Worm (Caenorhabditis elegans) whole organism, mixed stage, embryonic: ENCODE data around the gene K02D10.3.

Source experiments
- M03D4.4 ChIP-seq: sonication (generic microtip); optimal IDR thresholded peaks from 2 replicates; lab custom pipeline; 2017; ENCODE audit warnings: mild to moderate bottlenecking, missing genetic modification characterization, missing compliant biosample characterization
- bed-3 ChIP-seq: fragments of 200-800 bp; sonication (Bioruptor generic); optimal IDR thresholded peaks from 3 replicates; lab custom pipeline; 2018; ENCODE audit warnings: mild to moderate bottlenecking, missing genetic modification characterization, moderate library complexity, missing compliant biosample characterization
- blmp-1 ChIP-seq: fragments of 150-350 bp; optimal IDR thresholded peaks from 2 replicates; lab custom pipeline; 2014; ENCODE audit warnings: missing biosample characterization, missing genetic modification characterization
- ceh-39 ChIP-seq: fragments of 150-350 bp; optimal IDR thresholded peaks from 2 replicates; lab custom pipeline; 2014; ENCODE audit warnings: missing biosample characterization, missing genetic modification characterization
- ceh-43 ChIP-seq: fragments of 200-800 bp; sonication (Bioruptor generic); optimal IDR thresholded peaks from 2 replicates; lab custom pipeline; 2018; ENCODE audit warnings: mild to moderate bottlenecking, missing genetic modification characterization, moderate library complexity, missing compliant biosample characterization
- ceh-83 ChIP-seq: fragments of 200-800 bp; sonication (Bioruptor generic); optimal IDR thresholded peaks from 2 replicates; lab custom pipeline; 2018; ENCODE audit warnings: mild to moderate bottlenecking, missing genetic modification characterization, missing compliant biosample characterization
- ces-1 ChIP-seq: fragments of 150-350 bp; optimal IDR thresholded peaks from 2 replicates; lab custom pipeline; 2014; ENCODE audit warnings: missing biosample characterization, missing genetic modification reagents, missing genetic modification characterization
- cnd-1 ChIP-seq: fragments of 200-800 bp; sonication (Bioruptor generic); optimal IDR thresholded peaks from 2 replicates; lab custom pipeline; 2018; ENCODE audit warnings: mild to moderate bottlenecking, missing genetic modification characterization, missing compliant biosample characterization
- drap-1 ChIP-seq: fragments of 200-800 bp; sonication (Bioruptor generic); optimal IDR thresholded peaks from 3 replicates; lab custom pipeline; 2018; ENCODE audit warnings: mild to moderate bottlenecking, missing genetic modification characterization, missing compliant biosample characterization
- elt-1 ChIP-seq: sonication (generic microtip); optimal IDR thresholded peaks from 2 replicates; lab custom pipeline; 2017; ENCODE audit warnings: missing genetic modification characterization, mild to moderate bottlenecking, missing compliant biosample characterization, antibody characterized with exemption, moderate library complexity, borderline replicate concordance; ENCODE audit not compliant: insufficient read depth
- elt-3 ChIP-seq: fragments of 150-350 bp; optimal IDR thresholded peaks from 2 replicates; lab custom pipeline; 2014; ENCODE audit warnings: missing biosample characterization, missing genetic modification characterization
- flh-1 ChIP-seq: fragments of 200-800 bp; sonication (Bioruptor generic); optimal IDR thresholded peaks from 2 replicates; lab custom pipeline; 2018; ENCODE audit warnings: mild to moderate bottlenecking, missing genetic modification characterization, moderate library complexity, missing compliant biosample characterization
- ham-2 ChIP-seq: fragments of 200-800 bp; sonication (Bioruptor generic); optimal IDR thresholded peaks from 2 replicates; lab custom pipeline; 2018; ENCODE audit warnings: mild to moderate bottlenecking, missing genetic modification characterization, missing compliant biosample characterization
- hlh-1 ChIP-seq: fragments of 150-350 bp; optimal IDR thresholded peaks from 2 replicates; lab custom pipeline; 2014; ENCODE audit warnings: missing biosample characterization, missing genetic modification reagents, missing genetic modification characterization
- lin-13 ChIP-seq: fragments of 150-350 bp; optimal IDR thresholded peaks from 2 replicates; lab custom pipeline; 2014; ENCODE audit warnings: missing biosample characterization, missing genetic modification characterization
- lin-32 ChIP-seq: fragments of 200-800 bp; sonication (Bioruptor generic); optimal IDR thresholded peaks from 2 replicates; lab custom pipeline; 2018; ENCODE audit warnings: mild to moderate bottlenecking, missing genetic modification characterization, missing compliant biosample characterization
- lsy-2 ChIP-seq: fragments of 150-350 bp; optimal IDR thresholded peaks from 2 replicates; lab custom pipeline; 2014; ENCODE audit warnings: missing biosample characterization, missing genetic modification characterization
- mab-5 ChIP-seq: fragments of 150-350 bp; optimal IDR thresholded peaks from 2 replicates; lab custom pipeline; 2014; ENCODE audit warnings: missing biosample characterization, missing genetic modification characterization
- mep-1 ChIP-seq: fragments of 150-350 bp; optimal IDR thresholded peaks from 2 replicates; lab custom pipeline; 2017; ENCODE audit warnings: missing biosample characterization, missing genetic modification reagents, missing genetic modification characterization, inconsistent platforms
- mls-2 ChIP-seq: sonication (generic microtip); optimal IDR thresholded peaks from 2 replicates; lab custom pipeline; 2016; ENCODE audit warnings: mild to moderate bottlenecking, missing genetic modification characterization, moderate library complexity, missing compliant biosample characterization
- nhr-12 ChIP-seq: fragments of 150-350 bp; optimal IDR thresholded peaks from 2 replicates; lab custom pipeline; 2014; ENCODE audit warnings: missing biosample characterization, missing genetic modification characterization
- nhr-2 ChIP-seq: fragments of 150-350 bp; optimal IDR thresholded peaks from 2 replicates; lab custom pipeline; 2014; ENCODE audit warnings: missing biosample characterization, missing genetic modification characterization
- nhr-237 ChIP-seq: fragments of 150-350 bp; optimal IDR thresholded peaks from 2 replicates; lab custom pipeline; 2014; ENCODE audit warnings: missing biosample characterization, missing genetic modification characterization
- nhr-28 ChIP-seq: fragments of 150-350 bp; optimal IDR thresholded peaks from 2 replicates; lab custom pipeline; 2014; ENCODE audit warnings: missing biosample characterization, missing genetic modification characterization
- nhr-76 ChIP-seq: sonication (generic microtip); optimal IDR thresholded peaks from 2 replicates; lab custom pipeline; 2017; ENCODE audit warnings: missing biosample characterization, missing genetic modification characterization
- pha-4 ChIP-seq: fragments of 150-350 bp; optimal IDR thresholded peaks from 2 replicates; lab custom pipeline; 2018; ENCODE audit warnings: missing biosample characterization, missing genetic modification reagents, missing genetic modification characterization
- sem-2 ChIP-seq: fragments of 200-800 bp; sonication (Bioruptor generic); optimal IDR thresholded peaks from 2 replicates; lab custom pipeline; 2018; ENCODE audit warnings: mild to moderate bottlenecking, missing genetic modification characterization, missing compliant biosample characterization
- snpc-4 ChIP-seq: fragments of 150-350 bp; optimal IDR thresholded peaks from 2 replicates; lab custom pipeline; 2014; ENCODE audit warnings: missing biosample characterization, missing genetic modification characterization
- sptf-1 ChIP-seq: sonication (generic microtip); optimal IDR thresholded peaks from 2 replicates; lab custom pipeline; 2017; ENCODE audit warnings: mild to moderate bottlenecking, missing genetic modification characterization, moderate library complexity, missing compliant biosample characterization
- tbx-8 ChIP-seq: fragments of 200-800 bp; sonication (Bioruptor generic); optimal IDR thresholded peaks from 2 replicates; lab custom pipeline; 2018; ENCODE audit warnings: mild to moderate bottlenecking, missing genetic modification characterization, moderate library complexity, missing compliant biosample characterization
- unc-120 ChIP-seq: sonication (generic microtip); optimal IDR thresholded peaks from 2 replicates; lab custom pipeline; 2017; ENCODE audit warnings: missing genetic modification characterization, missing compliant biosample characterization; ENCODE audit not compliant: poor library complexity, severe bottlenecking
- unc-39 ChIP-seq: fragments of 150-350 bp; optimal IDR thresholded peaks from 2 replicates; lab custom pipeline; 2014; ENCODE audit warnings: missing biosample characterization, missing genetic modification characterization
- unc-62 ChIP-seq: fragments of 150-350 bp; optimal IDR thresholded peaks from 2 replicates; lab custom pipeline; 2014; ENCODE audit warnings: missing biosample characterization, missing genetic modification reagents, missing genetic modification characterization
- zip-8 ChIP-seq: fragments of 150-350 bp; optimal IDR thresholded peaks from 2 replicates; lab custom pipeline; 2014; ENCODE audit warnings: missing biosample characterization, missing genetic modification characterization
- ztf-11 ChIP-seq: fragments of 150-350 bp; optimal IDR thresholded peaks from 2 replicates; lab custom pipeline; 2014; ENCODE audit warnings: missing biosample characterization, missing genetic modification characterization

The K02D10.3 gene

DNA sequence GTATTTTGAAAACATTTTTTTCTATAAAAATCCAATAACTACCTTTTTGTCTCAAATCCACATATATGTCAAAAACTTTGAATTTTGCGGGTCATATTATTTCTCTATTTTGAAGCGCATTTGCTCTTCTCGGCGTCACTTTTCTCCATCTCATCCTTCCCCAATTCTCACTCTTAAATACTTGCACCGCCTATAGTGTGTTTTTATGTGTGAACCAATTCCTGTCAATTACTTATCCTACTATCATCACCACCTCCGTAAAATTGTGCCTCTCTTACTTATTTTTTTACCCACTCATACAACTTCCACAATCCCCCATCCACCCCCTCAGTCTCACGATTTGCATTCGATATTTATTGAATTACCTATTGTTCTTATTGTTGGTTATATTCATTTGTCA is 34.1 kb upstream of the K02D10.3 start:
- TF ChIP-seq ceh-83 (GFP tag; lab: Kevin White, UChicago) (peak; percentile 43), hlh-1 (tag; lab: Kevin White, UChicago) (no peak)

DNA sequence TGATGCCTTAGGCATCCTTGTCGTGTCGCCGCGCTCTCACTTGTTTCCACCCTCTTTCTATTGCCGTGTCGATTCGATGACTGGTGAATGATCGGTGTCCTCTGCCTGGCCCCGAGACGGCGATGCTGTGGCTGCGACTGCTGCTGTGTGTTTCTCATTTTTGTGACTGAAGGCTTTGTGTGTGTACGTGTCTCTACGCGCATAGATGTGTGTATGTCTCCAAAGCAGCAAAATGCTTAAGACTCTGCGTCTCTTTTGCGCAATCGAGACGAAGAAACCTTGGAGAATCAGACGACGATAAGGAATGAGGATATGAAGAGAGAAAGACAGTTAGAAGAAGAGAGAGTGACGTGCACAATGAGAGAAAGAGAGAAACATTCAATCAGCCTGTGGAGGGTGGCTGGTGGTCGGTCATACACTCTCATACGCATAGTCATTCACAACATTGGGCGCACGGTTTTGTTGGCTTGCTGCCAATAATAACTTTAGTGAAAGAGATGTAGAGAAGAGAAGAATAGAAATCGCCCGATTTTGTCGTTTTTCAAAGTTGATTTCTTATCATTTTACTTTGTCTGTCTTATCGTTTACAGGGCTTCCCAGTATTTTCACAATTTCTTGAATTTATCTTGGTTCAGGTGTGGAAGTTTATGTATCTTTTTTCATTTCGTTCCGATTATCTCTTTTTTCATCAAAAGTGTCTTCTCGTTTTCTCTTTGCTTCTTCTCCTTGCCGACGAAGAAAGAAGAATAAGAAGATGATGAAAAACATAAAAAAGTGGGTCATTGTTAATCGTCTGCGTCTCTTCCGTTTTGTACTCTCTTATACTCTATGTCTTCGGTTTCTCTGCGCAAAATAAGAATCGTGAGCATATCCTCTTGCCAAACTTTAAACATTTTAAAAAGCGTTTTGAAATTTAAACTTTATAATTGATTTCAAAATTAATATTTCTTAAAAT is 30.4 kb upstream of the K02D10.3 start:
- TF ChIP-seq ceh-39 (peak; percentile 93), ham-2 (GFP tag; lab: Kevin White, UChicago) (peak; percentile 99), M03D4.4 (tag; lab: Kevin White, UChicago) (peak; percentile 55), mls-2 (peak; percentile 86), pha-4 (tag; lab: Kevin White, UChicago) (peak; percentile 89), nhr-237 (tag; lab: Kevin White, UChicago) (peak; percentile 97), cnd-1 (tag; lab: Kevin White, UChicago) (peak; percentile 69), unc-39 (tag; lab: Kevin White, UChicago) (peak; percentile 57), nhr-28 (tag; lab: Kevin White, UChicago) (peak; percentile 11), ces-1 (GFP tag; lab: Kevin White, UChicago) (peak; percentile 96), blmp-1 (tag; lab: Kevin White, UChicago) (no peak), lsy-2 (tag; lab: Kevin White, UChicago) (peak; percentile 85), ceh-83 (GFP tag; lab: Kevin White, UChicago) (no peak), ceh-43 (GFP tag; lab: Kevin White, UChicago) (peak; percentile 47), hlh-1 (tag; lab: Kevin White, UChicago) (peak; percentile 97), sptf-1 (tag; lab: Kevin White, UChicago) (peak; percentile 63), flh-1 (GFP tag; lab: Kevin White, UChicago) (no peak), mab-5 (tag; lab: Kevin White, UChicago) (peak; percentile 74), lin-32 (GFP tag; lab: Kevin White, UChicago) (peak; percentile 31), lin-13 (tag; lab: Kevin White, UChicago) (no peak), bed-3 (GFP tag; lab: Kevin White, UChicago) (peak; percentile 48), nhr-12 (no peak), unc-62 (GFP tag; lab: Kevin White, UChicago) (peak; percentile 99), nhr-2 (peak; percentile 97), zip-8 (tag; lab: Kevin White, UChicago) (peak; percentile 39), drap-1 (GFP tag; lab: Kevin White, UChicago) (peak; percentile 86), tbx-8 (peak; percentile 65), sem-2 (GFP tag; lab: Kevin White, UChicago) (no peak), unc-120 (peak; percentile 97), ztf-11 (peak; percentile 89), elt-1 (peak; percentile 25), mep-1 (tag; lab: Kevin White, UChicago) (peak; percentile 98), elt-3 (tag; lab: Kevin White, UChicago) (peak; percentile 93), snpc-4 (tag; lab: Kevin White, UChicago) (no peak), nhr-76 (tag; lab: Kevin White, UChicago) (no peak)

DNA sequence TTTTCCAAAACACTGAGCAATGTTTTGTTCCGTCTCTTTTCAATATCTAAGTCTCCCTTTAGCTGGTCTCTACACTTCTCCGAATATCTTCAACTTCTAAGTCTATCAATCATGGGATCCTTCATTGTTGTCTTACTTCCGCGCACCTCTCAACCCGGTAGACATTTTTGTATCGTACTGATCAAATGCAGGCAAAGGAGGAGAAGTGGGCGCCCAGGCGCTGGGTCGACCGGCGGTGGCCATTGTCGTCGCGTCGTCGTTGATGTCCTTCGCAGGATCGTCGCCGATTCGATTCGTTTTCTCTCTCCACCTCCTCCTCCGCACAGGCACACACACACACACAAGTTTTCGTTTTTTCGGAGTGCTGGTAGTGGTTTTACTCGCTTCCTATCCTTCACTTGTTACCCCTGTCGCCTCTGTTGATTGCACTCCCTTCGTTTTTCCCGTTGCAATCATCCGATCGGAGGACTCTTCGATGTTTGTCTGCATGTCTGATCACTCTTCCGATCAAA is 29.7 kb upstream of the K02D10.3 start:
- TF ChIP-seq nhr-12: no peak
- TF ChIP-seq blmp-1 (tag; lab: Kevin White, UChicago): peak; percentile 31
- TF ChIP-seq unc-39 (tag; lab: Kevin White, UChicago): no peak
- TF ChIP-seq ceh-43 (GFP tag; lab: Kevin White, UChicago): no peak
